Fruit fly (Drosophila melanogaster) S2 (cell line): ENCODE results near the gene CG18628.

Experiments
- CG8478 ChIP-seq: fragments of >200 bp; optimal IDR thresholded peaks from 2 replicates; lab custom pipeline; 2018
- CTCF ChIP-seq, 2 experiments: fragments of >200 bp; optimal IDR thresholded peaks; 2 replicates each; lab custom pipeline; 2018

DNA sequence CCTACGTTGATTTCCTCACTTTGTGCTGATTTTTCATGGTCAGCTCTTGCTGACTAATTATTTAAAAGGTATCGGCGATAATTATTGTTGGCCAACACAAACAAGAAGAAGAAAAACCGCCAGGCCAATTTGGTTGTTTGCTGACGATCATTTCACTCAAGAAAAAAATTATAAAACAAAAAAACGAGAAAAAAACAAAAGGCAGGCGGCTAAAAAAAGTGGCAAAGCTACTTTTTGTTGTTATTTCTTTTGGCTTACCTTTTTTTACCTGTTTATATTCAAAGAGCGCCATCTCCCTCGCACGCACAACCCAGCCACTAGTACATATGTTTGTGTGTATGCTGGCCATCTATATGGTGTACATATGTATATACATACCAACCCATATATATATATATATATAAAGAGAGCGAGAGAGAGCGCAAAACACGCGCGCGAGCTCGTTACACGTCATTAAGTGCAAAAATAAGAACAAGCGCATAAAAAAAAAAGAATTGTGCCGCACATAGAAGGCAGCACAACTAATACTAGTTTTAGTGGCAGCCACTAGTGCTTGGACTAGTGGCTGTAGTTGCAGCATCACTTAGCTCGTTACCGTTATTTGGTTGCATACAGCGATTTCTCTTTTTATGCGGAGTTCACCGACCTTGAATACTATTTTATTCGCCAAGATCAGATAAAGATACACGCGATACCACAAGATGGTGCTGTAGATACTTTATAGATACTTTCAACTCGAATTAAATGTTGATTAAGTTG, 36.3 kb downstream of the CG18628 start:
- no peak for TF ChIP-seq CG8478 (lab: Kevin White, UChicago)
- TF ChIP-seq CTCF (optimal IDR thresholded peaks at IDR 0.05; lab: Kevin White, UChicago): no peak
